Worm (Caenorhabditis elegans) whole organism, young adult: Measurements from ENCODE around the gene ZK813.5.

Experiments used
- B0019.2 ChIP-seq: fragments of 200-800 bp; sonication (Bioruptor generic); conservative IDR thresholded peaks from 2 replicates; pipeline ENCODE4 v1.3.6; 2022; ENCODE audit warnings: missing genetic modification reagents, missing genetic modification characterization, missing compliant biosample characterization
- B0336.3 ChIP-seq: fragments of 200-800 bp; sonication (Bioruptor generic); IDR thresholded peaks from 2 replicates; pipeline ENCODE4 v1.3.6; 2022; ENCODE audit warnings: missing genetic modification characterization, missing compliant biosample characterization
- Y53F4B.3 ChIP-seq: fragments of 200-800 bp; sonication (Bioruptor generic); IDR thresholded peaks from 2 replicates; pipeline ENCODE4 v1.3.6; 2022; ENCODE audit warnings: missing genetic modification reagents, missing genetic modification characterization, missing compliant biosample characterization
- die-1 ChIP-seq: sonication (generic microtip); optimal IDR thresholded peaks from 2 replicates; lab custom pipeline; 2016; ENCODE audit warnings: missing genotype, mild to moderate bottlenecking, missing genetic modification characterization, missing compliant biosample characterization
- dpff-1 ChIP-seq: sonication (generic microtip); optimal IDR thresholded peaks from 2 replicates; lab custom pipeline; 2017; ENCODE audit warnings: mild to moderate bottlenecking, missing genetic modification characterization, missing compliant biosample characterization
- nfyb-1 ChIP-seq: fragments of 200-800 bp; sonication (Bioruptor generic); IDR thresholded peaks from 2 replicates; pipeline ENCODE4 v1.3.6; 2022; ENCODE audit warnings: missing genetic modification reagents, missing genetic modification characterization, missing compliant biosample characterization
- unc-130 ChIP-seq: sonication (generic microtip); optimal IDR thresholded peaks from 2 replicates; lab custom pipeline; 2016; ENCODE audit warnings: missing genetic modification reagents, missing genetic modification characterization, missing compliant biosample characterization

DNA sequence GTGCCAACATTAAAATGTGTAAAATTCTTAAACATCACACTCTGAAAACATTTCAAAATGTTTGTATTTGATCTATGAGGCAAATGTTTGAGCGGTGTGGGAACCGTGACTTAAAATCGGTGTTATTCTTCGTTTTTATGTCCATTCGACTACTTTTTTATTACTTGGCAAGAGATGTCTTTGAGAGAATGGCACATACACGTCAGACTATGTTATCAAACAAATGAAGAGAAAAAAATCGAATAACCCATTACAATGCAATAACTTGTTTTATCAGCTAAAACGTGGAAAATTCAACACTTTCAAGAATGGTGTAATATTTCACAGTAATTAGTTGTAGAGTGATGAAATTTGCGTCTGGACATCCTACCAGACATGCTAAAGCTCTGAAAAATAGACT, 48.8 kb upstream of the ZK813.5 start:
- TF ChIP-seq Y53F4B.3 (GFP tag; lab: Robert Waterston, UW), result no peak
- no peak for TF ChIP-seq nfyb-1 (GFP tag; lab: Robert Waterston, UW)
- no peak for TF ChIP-seq B0019.2 (GFP tag; lab: Robert Waterston, UW)
- TF ChIP-seq die-1 (tag; lab: Kevin White, UChicago), result no peak
- TF ChIP-seq B0336.3 (GFP tag; lab: Robert Waterston, UW), result no peak
- no peak for TF ChIP-seq dpff-1 (tag; lab: Kevin White, UChicago)
- no peak for TF ChIP-seq unc-130
